Worm (Caenorhabditis elegans) whole organism, L2 larva: ENCODE results near the gene F35A5.8.
A peak's percentile ranks its signal among the peaks of the same experiment; 100 is the strongest.

Experiments
- F13H6.1 ChIP-seq: sonication (generic microtip); optimal IDR thresholded peaks from 2 replicates; lab custom pipeline; 2016; ENCODE audit warnings: missing genetic modification characterization, missing compliant biosample characterization
- alr-1 ChIP-seq: fragments of 150-350 bp; optimal IDR thresholded peaks from 2 replicates; lab custom pipeline; 2014; ENCODE audit warnings: missing biosample characterization, missing genetic modification characterization
- aly-2 ChIP-seq: fragments of 150-350 bp; optimal IDR thresholded peaks from 2 replicates; lab custom pipeline; 2014; ENCODE audit warnings: missing biosample characterization, missing genetic modification characterization
- ama-1 ChIP-seq: fragments of 150-350 bp; optimal IDR thresholded peaks from 2 replicates; lab custom pipeline; 2018; ENCODE audit warnings: inconsistent platforms
- ceh-16 ChIP-seq: fragments of 150-350 bp; optimal IDR thresholded peaks from 2 replicates; lab custom pipeline; 2014; ENCODE audit warnings: missing biosample characterization, missing genetic modification characterization
- ceh-82 ChIP-seq: fragments of 150-350 bp; optimal IDR thresholded peaks from 2 replicates; lab custom pipeline; 2014; ENCODE audit warnings: missing biosample characterization, missing genetic modification characterization
- crh-2 ChIP-seq: sonication (generic microtip); optimal IDR thresholded peaks from 2 replicates; lab custom pipeline; 2017; ENCODE audit warnings: missing biosample characterization, missing genetic modification characterization
- dmd-4 ChIP-seq: sonication (generic microtip); optimal IDR thresholded peaks from 2 replicates; lab custom pipeline; 2017; ENCODE audit warnings: missing biosample characterization, missing genetic modification characterization
- egl-27 ChIP-seq: sonication (generic microtip); optimal IDR thresholded peaks from 3 replicates; lab custom pipeline; 2017; ENCODE audit warnings: missing biosample characterization, missing genetic modification reagents, missing genetic modification characterization
- fos-1 ChIP-seq: fragments of 150-350 bp; optimal IDR thresholded peaks from 2 replicates; lab custom pipeline; 2014; ENCODE audit warnings: missing biosample characterization, missing genetic modification characterization
- gmeb-1 ChIP-seq: fragments of 150-350 bp; optimal IDR thresholded peaks from 2 replicates; lab custom pipeline; 2014; ENCODE audit warnings: missing biosample characterization, missing genetic modification characterization
- lin-11 ChIP-seq: fragments of 150-350 bp; sonication (generic microtip); optimal IDR thresholded peaks from 2 replicates; lab custom pipeline; 2014; ENCODE audit warnings: missing biosample characterization, missing genetic modification characterization, inconsistent platforms, mixed read lengths
- lin-13 ChIP-seq: fragments of 150-350 bp; optimal IDR thresholded peaks from 2 replicates; lab custom pipeline; 2014; ENCODE audit warnings: missing biosample characterization, missing genetic modification reagents, missing genetic modification characterization
- lin-39 ChIP-seq: fragments of 150-350 bp; optimal IDR thresholded peaks from 2 replicates; lab custom pipeline; 2014; ENCODE audit warnings: missing biosample characterization, missing genetic modification reagents, missing genetic modification characterization
- mab-5 ChIP-seq: fragments of 150-350 bp; optimal IDR thresholded peaks from 2 replicates; lab custom pipeline; 2014; ENCODE audit warnings: missing biosample characterization, missing genetic modification characterization
- mdl-1 ChIP-seq, 2 experiments: fragments of 150-350 bp in 1 of 2; sonication (generic microtip) in 1 of 2; optimal IDR thresholded peaks; 2 replicates each; lab custom pipeline; 2017; ENCODE audit warnings: missing biosample characterization in 2 of 2, missing genetic modification characterization in 2 of 2
- nhr-10 ChIP-seq: sonication (generic microtip); optimal IDR thresholded peaks from 2 replicates; lab custom pipeline; 2017; ENCODE audit warnings: missing biosample characterization, missing genetic modification characterization
- nhr-11 ChIP-seq: fragments of 150-350 bp; optimal IDR thresholded peaks from 2 replicates; lab custom pipeline; 2014; ENCODE audit warnings: missing biosample characterization, missing genetic modification characterization
- nhr-12 ChIP-seq: fragments of 150-350 bp; optimal IDR thresholded peaks from 2 replicates; lab custom pipeline; 2014; ENCODE audit warnings: missing biosample characterization, missing genetic modification characterization
- nhr-129 ChIP-seq: fragments of 150-350 bp; optimal IDR thresholded peaks from 2 replicates; lab custom pipeline; 2014; ENCODE audit warnings: missing biosample characterization, missing genetic modification characterization
- nhr-21 ChIP-seq: fragments of 150-350 bp; optimal IDR thresholded peaks from 2 replicates; lab custom pipeline; 2014; ENCODE audit warnings: missing biosample characterization, missing genetic modification characterization
- nhr-23 ChIP-seq: fragments of 150-350 bp; optimal IDR thresholded peaks from 2 replicates; lab custom pipeline; 2014; ENCODE audit warnings: missing biosample characterization, missing genetic modification reagents, missing genetic modification characterization
- nhr-237 ChIP-seq: fragments of 150-350 bp; optimal IDR thresholded peaks from 2 replicates; lab custom pipeline; 2014; ENCODE audit warnings: missing biosample characterization, missing genetic modification characterization
- nhr-6 ChIP-seq: fragments of 150-350 bp; optimal IDR thresholded peaks from 2 replicates; lab custom pipeline; 2014; ENCODE audit warnings: missing biosample characterization, missing genetic modification characterization
- nhr-77 ChIP-seq: fragments of 150-350 bp; optimal IDR thresholded peaks from 2 replicates; lab custom pipeline; 2014; ENCODE audit warnings: missing biosample characterization, missing genetic modification characterization
- sem-4 ChIP-seq: fragments of 150-350 bp; optimal IDR thresholded peaks from 2 replicates; lab custom pipeline; 2014; ENCODE audit warnings: missing biosample characterization, missing genetic modification reagents, missing genetic modification characterization
- skn-1 ChIP-seq: sonication (generic microtip); optimal IDR thresholded peaks from 2 replicates; lab custom pipeline; 2017; ENCODE audit warnings: missing biosample characterization, missing genetic modification characterization
- sma-3 ChIP-seq: sonication (generic microtip); optimal IDR thresholded peaks from 2 replicates; lab custom pipeline; 2016; ENCODE audit warnings: missing genetic modification reagents, missing genetic modification characterization, missing compliant biosample characterization
- sma-9 ChIP-seq, 2 experiments: fragments of 150-350 bp in 1 of 2; sonication (generic microtip) in 1 of 2; optimal IDR thresholded peaks; 2 replicates each; lab custom pipeline; 2014 to 2016; ENCODE audit warnings: missing genetic modification characterization in 2 of 2, mild to moderate bottlenecking in 1 of 2, missing biosample characterization in 1 of 2, missing compliant biosample characterization in 1 of 2, missing genetic modification reagents in 1 of 2, moderate library complexity in 1 of 2
- unc-55 ChIP-seq: fragments of 150-350 bp; sonication (generic microtip); optimal IDR thresholded peaks from 3 replicates; lab custom pipeline; 2014; ENCODE audit warnings: missing biosample characterization, missing genetic modification reagents, missing genetic modification characterization
- ztf-1 ChIP-seq: fragments of 200-800 bp; sonication (Bioruptor generic); conservative IDR thresholded peaks from 2 replicates; pipeline ENCODE4 v1.3.6; 2022; ENCODE audit warnings: missing genetic modification characterization, missing compliant biosample characterization
- ztf-11 ChIP-seq: sonication (generic microtip); optimal IDR thresholded peaks from 2 replicates; lab custom pipeline; 2017; ENCODE audit warnings: missing biosample characterization, missing genetic modification characterization
- ztf-4 ChIP-seq: fragments of 150-350 bp; optimal IDR thresholded peaks from 2 replicates; lab custom pipeline; 2014; ENCODE audit warnings: missing biosample characterization, missing genetic modification characterization

The F35A5.8 gene

DNA sequence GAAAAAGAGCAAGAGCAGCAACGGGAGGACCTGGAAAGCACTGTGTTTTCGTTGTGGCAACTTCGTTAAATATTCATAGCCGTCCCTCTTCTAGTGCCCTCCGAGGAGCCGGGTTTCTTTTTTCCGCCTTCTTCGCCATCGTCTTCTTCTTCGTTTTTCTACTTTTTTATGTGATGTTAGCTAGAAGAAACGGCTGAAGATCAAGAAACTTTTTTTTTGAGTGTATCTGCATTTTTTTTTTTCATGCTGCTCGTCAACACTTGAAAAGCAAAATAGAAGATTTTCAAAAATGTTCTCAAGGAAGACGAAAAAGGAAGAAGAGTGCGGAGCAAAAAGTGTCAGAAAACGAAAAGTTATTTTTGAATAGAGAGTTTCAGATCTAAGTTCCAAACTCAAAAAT, 24.0 kb upstream of the F35A5.8 start:
- TF ChIP-seq sma-3 (no peak), mdl-1 (tag; optimal IDR thresholded peaks at IDR 0.05; lab: Kevin White, UChicago) (no peak), ztf-1 (no peak)
- TF ChIP-seq, all 48 proteins: peak for 0

DNA sequence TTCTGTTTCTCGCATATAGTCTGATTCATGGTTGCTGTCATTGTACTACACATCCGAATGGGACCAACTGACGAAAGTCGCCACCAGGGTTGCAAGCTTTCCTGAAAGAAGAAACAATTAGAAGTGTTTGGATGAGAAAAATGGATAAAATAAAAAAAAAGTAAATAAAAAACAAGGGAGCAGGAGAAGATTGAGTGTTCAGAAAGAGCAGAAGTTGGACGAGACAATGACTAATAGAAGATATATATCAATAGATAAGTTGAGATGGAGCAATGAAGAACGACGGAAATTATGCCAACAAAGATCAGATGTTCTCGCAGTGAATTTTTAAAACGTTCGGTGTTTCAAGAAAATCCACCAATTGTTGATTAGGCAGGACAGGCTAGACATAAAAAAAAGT, 23.6 kb upstream of the F35A5.8 start, which contains the start of gene fkh-9:
Gene fkh-9 (minus strand): TSS at position 101 of the 400 bp plus-strand sequence.
- TF ChIP-seq ztf-1 (no peak), alr-1 (tag; lab: Kevin White, UChicago) (no peak), nhr-11 (tag; lab: Kevin White, UChicago) (no peak), crh-2 (no peak), dmd-4 (no peak), nhr-23 (tag; lab: Kevin White, UChicago) (no peak), ceh-16 (tag; lab: Kevin White, UChicago) (no peak)
- TF ChIP-seq, all 48 proteins: peak for 0

DNA sequence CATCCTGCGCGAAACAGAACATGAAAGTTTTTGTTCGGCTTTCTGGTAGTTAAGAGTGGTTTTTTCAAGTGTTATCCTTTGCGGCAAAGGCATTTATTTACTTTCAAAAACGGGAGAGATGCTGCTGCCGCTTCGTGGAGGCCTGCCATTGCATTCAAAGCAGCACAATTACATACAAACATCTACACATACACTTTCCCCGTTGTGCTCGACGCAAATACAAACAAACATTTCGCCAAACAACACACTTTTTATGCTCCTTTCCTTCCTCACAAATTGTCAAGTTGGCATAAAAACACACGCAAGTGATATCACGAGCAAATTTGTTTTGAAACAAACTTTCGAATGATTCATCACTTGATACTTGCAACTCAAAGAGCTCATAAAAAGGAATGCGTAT, 22.9 kb upstream of the F35A5.8 start:
- peak; percentile 32 for TF ChIP-seq nhr-129
- no peak for TF ChIP-seq nhr-6 (tag; lab: Kevin White, UChicago)
- TF ChIP-seq ama-1 (lab: Kevin White, UChicago), result no peak
- peak; percentile 73 for TF ChIP-seq F13H6.1 (tag; lab: Kevin White, UChicago)
- no peak for TF ChIP-seq egl-27

DNA sequence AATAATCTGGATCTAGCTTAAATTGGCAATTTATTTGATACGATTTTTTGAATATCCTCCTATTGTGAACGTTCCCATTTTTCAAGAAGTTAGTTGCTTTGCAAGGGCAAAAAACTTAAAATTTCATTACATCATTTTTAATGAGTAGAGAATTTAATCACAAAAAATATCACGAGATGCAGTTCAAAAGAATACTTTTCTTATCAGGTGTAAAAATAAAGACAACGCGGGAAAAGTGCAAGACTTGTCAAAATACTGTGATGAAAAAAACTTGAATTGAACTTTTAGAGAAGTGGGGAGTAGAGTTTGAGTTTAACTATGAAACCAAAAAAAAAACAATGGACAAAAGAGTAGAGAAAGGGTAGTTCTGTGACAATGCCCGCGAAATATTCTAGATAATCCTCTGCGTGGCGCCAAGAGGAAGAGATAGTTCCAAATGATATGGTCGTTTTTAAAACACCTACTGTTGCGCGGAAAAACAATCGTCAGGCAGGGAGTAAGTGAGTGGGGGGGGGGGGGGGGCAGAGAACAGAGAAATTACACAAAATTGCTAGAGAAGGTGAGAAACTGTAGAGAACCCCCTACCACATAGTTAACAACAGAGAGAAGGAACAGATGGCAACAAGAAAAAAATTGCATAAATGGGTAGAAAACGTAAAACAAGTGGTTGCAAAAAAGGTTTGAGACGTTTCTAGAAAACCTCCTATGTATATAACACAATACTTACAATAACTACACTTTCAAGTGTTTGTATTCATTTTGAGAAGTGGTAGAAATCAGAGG, 21.8 kb upstream of the F35A5.8 start:
- TF ChIP-seq mdl-1 (tag; optimal IDR thresholded peaks at IDR 0.05; lab: Kevin White, UChicago) (no peak), nhr-21 (tag; lab: Kevin White, UChicago) (no peak), nhr-12 (tag; lab: Kevin White, UChicago) (no peak), dmd-4 (no peak), sma-9 (GFP tag; optimal IDR thresholded peaks at IDR 0.05; lab: Kevin White, UChicago) (peak; percentile 51), sma-9 (tag; optimal IDR thresholded peaks at IDR 0.05; lab: Kevin White, UChicago) (no peak), egl-27 (no peak), crh-2 (peak; percentile 50), lin-11 (no peak), aly-2 (no peak), ztf-1 (no peak), lin-13 (GFP tag; lab: Kevin White, UChicago) (no peak), nhr-77 (tag; lab: Kevin White, UChicago) (no peak), mab-5 (tag; lab: Kevin White, UChicago) (no peak), ztf-4 (tag; lab: Kevin White, UChicago) (no peak), fos-1 (tag; lab: Kevin White, UChicago) (peak; percentile 9), nhr-129 (no peak), lin-39 (tag; lab: Kevin White, UChicago) (no peak), skn-1 (no peak), alr-1 (tag; lab: Kevin White, UChicago) (no peak), nhr-10 (no peak), gmeb-1 (tag; lab: Kevin White, UChicago) (no peak), unc-55 (GFP tag; lab: Kevin White, UChicago) (no peak), nhr-11 (tag; lab: Kevin White, UChicago) (no peak), ztf-11 (no peak)

DNA sequence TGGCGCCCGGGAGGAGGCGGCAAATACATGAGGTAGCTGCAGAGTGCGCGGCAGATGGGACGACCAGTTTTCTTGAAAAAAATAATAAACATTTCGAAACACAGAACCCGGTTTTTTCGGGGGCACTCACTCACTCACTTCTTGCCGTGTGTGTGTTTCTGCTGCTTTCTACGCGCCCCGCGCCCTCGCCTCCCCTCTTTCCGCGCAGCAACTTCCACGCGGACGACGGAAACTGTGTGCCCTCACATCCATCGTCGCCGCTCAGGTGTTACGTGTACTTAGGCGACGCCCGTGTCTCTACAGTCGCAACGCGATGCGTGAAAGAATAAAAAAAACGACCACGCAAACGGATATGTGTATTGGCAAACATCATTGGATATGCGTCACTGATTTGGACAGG, 21.2 kb upstream of the F35A5.8 start:
- TF ChIP-seq nhr-21 (tag; lab: Kevin White, UChicago) (peak; percentile 58), sem-4 (tag; lab: Kevin White, UChicago) (no peak), nhr-237 (tag; lab: Kevin White, UChicago) (no peak), ama-1 (lab: Kevin White, UChicago) (no peak), ceh-82 (tag; lab: Kevin White, UChicago) (no peak), nhr-6 (tag; lab: Kevin White, UChicago) (no peak), mab-5 (tag; lab: Kevin White, UChicago) (no peak), sma-3 (no peak), mdl-1 (tag; optimal IDR thresholded peaks at IDR 0.05; lab: Kevin White, UChicago) (no peak)
